Worm (Caenorhabditis elegans): ENCODE results near the gene F53A3.7.

DNA sequence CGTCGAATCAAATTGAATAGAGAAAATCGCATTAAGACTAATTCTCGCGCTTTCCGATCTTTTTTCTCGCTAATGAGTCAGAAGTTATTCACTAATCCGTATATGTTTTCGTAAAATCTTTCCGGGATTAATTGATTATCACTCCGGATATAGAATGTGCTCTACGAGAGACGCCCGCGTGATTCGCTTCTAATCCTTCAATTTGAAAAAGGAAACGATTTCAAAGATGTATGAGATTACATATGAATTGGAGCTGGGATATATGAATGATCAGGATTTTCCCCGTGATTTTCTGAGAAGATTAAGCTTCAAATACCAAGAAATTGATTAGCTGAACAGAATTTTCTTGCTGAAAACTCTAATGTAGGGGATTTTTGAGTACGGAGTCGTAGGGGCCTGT is 28.8 kb upstream of the F53A3.7 start:
- TF ChIP-seq R02D3.7 (tag; optimal IDR thresholded peaks at IDR 0.05) = no peak
- TF ChIP-seq nhr-42 (GFP tag; IDR thresholded peaks at IDR 0.05) = no peak
- TF ChIP-seq D1046.2 (GFP tag; IDR thresholded peaks at IDR 0.05) = no peak
- TF ChIP-seq mdl-1 (tag; optimal IDR thresholded peaks at IDR 0.05) = no peak
- no peak for TF ChIP-seq unc-39 (tag; optimal IDR thresholded peaks at IDR 0.05)
- no peak for TF ChIP-seq lir-3 (tag; optimal IDR thresholded peaks at IDR 0.05)
- no peak for TF ChIP-seq tag-97 (GFP tag; IDR thresholded peaks at IDR 0.05)
